Fruit fly (Drosophila melanogaster) whole organism, embryonic: ENCODE data around the gene CG33060.
A peak's percentile ranks its signal among the peaks of the same experiment; 100 is the strongest.

Source experiments
- ATbp ChIP-seq: fragments of 200-800 bp; sonication (Bioruptor generic); optimal IDR thresholded peaks from 2 replicates; lab custom pipeline; 2017; ENCODE audit warnings: missing biosample characterization, mild to moderate bottlenecking, missing genetic modification characterization, missing genetic modification reagents
- CG10321 ChIP-seq: fragments of 200-800 bp; sonication (Bioruptor generic); IDR thresholded peaks from 2 replicates; pipeline ENCODE4 v1.3.6; 2022; ENCODE audit warnings: missing biosample characterization, missing genetic modification characterization
- CG10654 ChIP-seq: fragments of 200-800 bp; sonication (Bioruptor generic); optimal IDR thresholded peaks from 2 replicates; lab custom pipeline; 2016; ENCODE audit warnings: missing biosample characterization, missing genetic modification characterization
- CG11696 ChIP-seq: fragments of 200-800 bp; sonication (Bioruptor generic); IDR thresholded peaks from 2 replicates; pipeline ENCODE4 v1.3.6; 2022; ENCODE audit warnings: missing biosample characterization, missing genetic modification characterization
- CG11723 ChIP-seq: fragments of 200-800 bp; sonication (Bioruptor generic); optimal IDR thresholded peaks from 2 replicates; lab custom pipeline; 2017; ENCODE audit warnings: missing biosample characterization, mild to moderate bottlenecking, missing genetic modification characterization
- CG12104 ChIP-seq: fragments of 200-800 bp; sonication (Bioruptor generic); optimal IDR thresholded peaks from 3 replicates; lab custom pipeline; 2016; ENCODE audit warnings: missing biosample characterization, missing genetic modification characterization
- CG12219 ChIP-seq: fragments of 200-800 bp; sonication (Bioruptor generic); optimal IDR thresholded peaks from 3 replicates; lab custom pipeline; 2018; ENCODE audit warnings: missing biosample characterization, mild to moderate bottlenecking, missing genetic modification characterization
- CG12744 ChIP-seq: fragments of 200-800 bp; sonication (Bioruptor generic); optimal IDR thresholded peaks from 2 replicates; lab custom pipeline; 2016; ENCODE audit warnings: missing biosample characterization, missing genetic modification characterization
- CG13775 ChIP-seq: fragments of 200-800 bp; sonication (Bioruptor generic); optimal IDR thresholded peaks from 3 replicates; lab custom pipeline; 2017; ENCODE audit warnings: missing biosample characterization, mild to moderate bottlenecking, missing genetic modification characterization
- CG17385 ChIP-seq: fragments of 200-800 bp; sonication (Bioruptor generic); optimal IDR thresholded peaks from 3 replicates; lab custom pipeline; 2018; ENCODE audit warnings: missing biosample characterization, mild to moderate bottlenecking, missing genetic modification characterization
- CG33557 ChIP-seq: fragments of 200-800 bp; sonication (Bioruptor generic); optimal IDR thresholded peaks from 2 replicates; lab custom pipeline; 2019; ENCODE audit warnings: missing biosample characterization, mild to moderate bottlenecking, missing genetic modification characterization, moderate library complexity
- CG34422 ChIP-seq: fragments of 200-800 bp; sonication (Bioruptor generic); IDR thresholded peaks from 3 replicates; pipeline ENCODE4 v1.3.6; 2022; ENCODE audit warnings: missing biosample characterization, missing genetic modification characterization
- CG3838 ChIP-seq: fragments of 200-800 bp; sonication (Bioruptor generic); optimal IDR thresholded peaks from 3 replicates; lab custom pipeline; 2016; ENCODE audit warnings: missing biosample characterization, missing genetic modification characterization
- CG4424 ChIP-seq: fragments of 200-800 bp; sonication (Bioruptor generic); optimal IDR thresholded peaks from 3 replicates; lab custom pipeline; 2016; ENCODE audit warnings: missing biosample characterization, missing genetic modification characterization
- CG4730 ChIP-seq: fragments of 200-800 bp; sonication (Bioruptor generic); IDR thresholded peaks from 2 replicates; pipeline ENCODE4 v1.3.6; 2022; ENCODE audit warnings: missing biosample characterization, missing genetic modification characterization
- Chrac-16 ChIP-seq: fragments of 200-800 bp; sonication (Bioruptor generic); optimal IDR thresholded peaks from 3 replicates; lab custom pipeline; 2016; ENCODE audit warnings: missing biosample characterization, missing genetic modification characterization
- CoRest ChIP-seq: fragments of 200-800 bp; sonication (Bioruptor generic); optimal IDR thresholded peaks from 3 replicates; lab custom pipeline; 2018; ENCODE audit warnings: missing biosample characterization, mild to moderate bottlenecking, missing genetic modification characterization, moderate library complexity
- E2f2 ChIP-seq: fragments of 200-800 bp; sonication (Bioruptor generic); IDR thresholded peaks from 2 replicates; pipeline ENCODE4 v1.3.6; 2022; ENCODE audit warnings: missing biosample characterization, missing genetic modification characterization
- Fer2 ChIP-seq: fragments of 200-800 bp; sonication (Bioruptor generic); optimal IDR thresholded peaks from 2 replicates; lab custom pipeline; 2018; ENCODE audit warnings: missing biosample characterization, mild to moderate bottlenecking, missing genetic modification characterization, moderate library complexity
- Fer3 ChIP-seq: fragments of 200-800 bp; sonication (Bioruptor generic); optimal IDR thresholded peaks from 2 replicates; lab custom pipeline; 2018; ENCODE audit warnings: missing biosample characterization, mild to moderate bottlenecking, missing genetic modification characterization, moderate library complexity
- H15 ChIP-seq: fragments of 200-800 bp; sonication (Bioruptor generic); IDR thresholded peaks from 3 replicates; pipeline ENCODE4 v1.3.6; 2022; ENCODE audit warnings: missing biosample characterization, missing genetic modification characterization
- HLH3B ChIP-seq: fragments of 200-800 bp; sonication (Bioruptor generic); IDR thresholded peaks from 2 replicates; pipeline ENCODE4 v1.3.6; 2022; ENCODE audit warnings: missing biosample characterization, missing genetic modification characterization
- HmgZ ChIP-seq: fragments of 200-800 bp; sonication (Bioruptor generic); optimal IDR thresholded peaks from 2 replicates; lab custom pipeline; 2018; ENCODE audit warnings: missing biosample characterization, mild to moderate bottlenecking, missing genetic modification characterization
- Hr51 ChIP-seq, 2 experiments: fragments of 200-800 bp; sonication (Bioruptor generic); optimal IDR thresholded peaks; 2 replicates in 1 of 2; 3 replicates in 1 of 2; lab custom pipeline; 2016 to 2018; ENCODE audit warnings: missing biosample characterization in 2 of 2, missing genetic modification characterization in 2 of 2, mild to moderate bottlenecking in 1 of 2, moderate library complexity in 1 of 2
- Med ChIP-seq: fragments of 200-800 bp; sonication (Bioruptor generic); peaks from one replicate; lab custom pipeline; 2016; ENCODE audit warnings: missing biosample characterization, missing genetic modification characterization, mild to moderate bottlenecking, inconsistent platforms, moderate library complexity
- Nf-YA ChIP-seq: fragments of 200-800 bp; sonication (Bioruptor generic); IDR thresholded peaks from 2 replicates; pipeline ENCODE4 v1.3.6; 2022; ENCODE audit warnings: missing biosample characterization, missing genetic modification characterization
- Oli ChIP-seq: fragments of 200-800 bp; sonication (Bioruptor generic); optimal IDR thresholded peaks from 2 replicates; lab custom pipeline; 2018; ENCODE audit warnings: missing biosample characterization, mild to moderate bottlenecking, missing genetic modification characterization, moderate library complexity
- Ptx1 ChIP-seq: fragments of 200-800 bp; sonication (Bioruptor generic); IDR thresholded peaks from 2 replicates; pipeline ENCODE4 v1.3.6; 2022; ENCODE audit warnings: missing biosample characterization, missing genetic modification characterization
- Trl ChIP-seq, 3 experiments: fragments of >200 bp in 2 of 3; fragments of 200-800 bp in 1 of 3; sonication (Bioruptor generic) in 1 of 3; optimal IDR thresholded peaks; 2 replicates in 1 of 3; 3 replicates in 2 of 3; lab custom pipeline; 2016 to 2017; ENCODE audit warnings: missing biosample characterization in 1 of 3, missing genetic modification characterization in 1 of 3
- az2 ChIP-seq: fragments of 200-800 bp; sonication (Bioruptor generic); optimal IDR thresholded peaks from 3 replicates; lab custom pipeline; 2016; ENCODE audit warnings: missing biosample characterization, missing genetic modification characterization
- chinmo ChIP-seq: fragments of 200-800 bp; sonication (Bioruptor generic); IDR thresholded peaks from 4 replicates; pipeline ENCODE4 v1.3.6; 2022; ENCODE audit warnings: missing biosample characterization, missing genetic modification characterization; ENCODE audit not compliant: partially characterized antibody
- dmrt99B ChIP-seq: fragments of 200-800 bp; sonication (Bioruptor generic); optimal IDR thresholded peaks from 2 replicates; lab custom pipeline; 2018; ENCODE audit warnings: missing biosample characterization, mild to moderate bottlenecking, missing genetic modification characterization, moderate library complexity
- dpn ChIP-seq, 2 experiments: fragments of 200-800 bp; sonication (Bioruptor generic); optimal IDR thresholded peaks; 3 replicates each; lab custom pipeline; 2016; ENCODE audit warnings: missing biosample characterization in 2 of 2, missing genetic modification characterization in 2 of 2
- fd3F ChIP-seq: fragments of 200-800 bp; sonication (Bioruptor generic); optimal IDR thresholded peaks from 2 replicates; lab custom pipeline; 2018; ENCODE audit warnings: missing biosample characterization, mild to moderate bottlenecking, missing genetic modification characterization, moderate library complexity
- hkb ChIP-seq, 2 experiments: fragments of 200-800 bp in 1 of 2; fragments of >200 bp in 1 of 2; sonication (Bioruptor generic) in 1 of 2; IDR thresholded peaks in 1 of 2; optimal IDR thresholded peaks in 1 of 2; 2 replicates each; pipeline versions ENCODE4 v1.3.6 to Lab custom; 2017 to 2022; ENCODE audit warnings: missing biosample characterization in 1 of 2, missing genetic modification characterization in 1 of 2
- nmo ChIP-seq: fragments of 200-800 bp; sonication (Bioruptor generic); optimal IDR thresholded peaks from 2 replicates; lab custom pipeline; 2018; ENCODE audit warnings: missing biosample characterization, mild to moderate bottlenecking, missing genetic modification characterization, moderate library complexity
- onecut ChIP-seq: fragments of 200-800 bp; sonication (Bioruptor generic); IDR thresholded peaks from 2 replicates; pipeline ENCODE4 v1.3.6; 2022; ENCODE audit warnings: missing biosample characterization, missing genetic modification characterization
- otp ChIP-seq: fragments of 200-800 bp; sonication (Bioruptor generic); IDR thresholded peaks from 3 replicates; pipeline ENCODE4, ENCODE4 v1.3.6; 2022; ENCODE audit warnings: missing biosample characterization, missing genetic modification characterization
- pan ChIP-seq, 4 experiments: fragments of >200 bp in 3 of 4; fragments of 200-800 bp in 1 of 4; sonication (Bioruptor generic) in 1 of 4; optimal IDR thresholded peaks in 3 of 4; IDR thresholded peaks in 1 of 4; 2 replicates each; pipeline versions ENCODE4 v1.3.6 to Lab custom; 2017 to 2022; ENCODE audit warnings: missing biosample characterization in 2 of 4, missing genetic modification characterization in 2 of 4, mixed read lengths in 1 of 4
- ranshi ChIP-seq: fragments of 200-800 bp; sonication (Bioruptor generic); IDR thresholded peaks from 2 replicates; pipeline ENCODE4 v1.3.6; 2022; ENCODE audit warnings: missing biosample characterization, missing genetic modification characterization
- salm ChIP-seq: fragments of 200-800 bp; sonication (Bioruptor generic); optimal IDR thresholded peaks from 2 replicates; lab custom pipeline; 2018; ENCODE audit warnings: missing biosample characterization, mild to moderate bottlenecking, missing genetic modification characterization
- seq ChIP-seq: fragments of 200-800 bp; sonication (Bioruptor generic); IDR thresholded peaks from 2 replicates; pipeline ENCODE4 v1.3.6; 2022; ENCODE audit warnings: missing biosample characterization, missing genetic modification characterization
- stc ChIP-seq: fragments of 200-800 bp; sonication (Bioruptor generic); IDR thresholded peaks from 2 replicates; pipeline ENCODE4 v1.3.6; 2022; ENCODE audit warnings: missing biosample characterization, missing genetic modification characterization
- tll ChIP-seq, 2 experiments: fragments of 200-800 bp in 1 of 2; fragments of >200 bp in 1 of 2; sonication (Bioruptor generic) in 1 of 2; optimal IDR thresholded peaks; 2 replicates each; lab custom pipeline; 2017 to 2019; ENCODE audit warnings: missing biosample characterization in 2 of 2, missing genetic modification characterization in 2 of 2, mild to moderate bottlenecking in 1 of 2, moderate library complexity in 1 of 2
- z ChIP-seq: fragments of 200-800 bp; sonication (Bioruptor generic); IDR thresholded peaks from 3 replicates; pipeline ENCODE4 v1.3.6; 2022; ENCODE audit warnings: missing biosample characterization, missing genetic modification characterization

The CG33060 gene

DNA sequence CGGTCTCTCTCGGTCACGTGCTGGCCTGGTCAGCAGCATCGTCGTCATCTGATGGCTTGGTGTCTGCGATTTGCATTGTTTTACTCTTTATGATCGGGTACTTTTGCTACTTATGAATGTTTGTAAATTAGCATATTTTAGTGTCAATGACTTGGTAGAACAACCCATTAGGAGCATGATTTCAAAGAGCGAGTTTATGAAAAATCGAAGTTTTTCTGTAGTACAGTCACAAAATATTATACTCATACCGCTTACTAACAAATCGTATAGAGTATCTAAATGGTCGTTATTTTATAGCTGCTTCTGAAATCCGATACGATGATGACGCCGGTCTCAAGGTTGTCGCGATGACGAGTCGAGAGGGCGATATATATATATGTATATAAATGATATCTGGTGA lies 44.6 kb upstream of the CG33060 start (continued):
- TF ChIP-seq chinmo (GFP tag; lab: Robert Waterston, UW) (0 out of 4 replicates have a peak, but pooled peaks have one; percentile 47), dmrt99B (peak; percentile 67), CoRest (tag; lab: Kevin White, UChicago) (peak; percentile 16), CG12219 (GFP tag; lab: Kevin White, UChicago) (peak; percentile 14), Ptx1 (peak; percentile 60; the same call in 1 of the 2 replicates), z (GFP tag; lab: Robert Waterston, UW) (no peak), Fer2 (no peak), pan (optimal IDR thresholded peaks at IDR 0.05; lab: Kevin White, UChicago) (no peak), pan (GFP tag; optimal IDR thresholded peaks at IDR 0.05 in 1 of 2, IDR thresholded peaks at IDR 0.05 in 1 of 2) (peak in 1 of 2 experiments; percentile 56), HLH3B (GFP tag; lab: Robert Waterston, UW) (peak; percentile 34; the same call in 1 of the 2 replicates)

DNA sequence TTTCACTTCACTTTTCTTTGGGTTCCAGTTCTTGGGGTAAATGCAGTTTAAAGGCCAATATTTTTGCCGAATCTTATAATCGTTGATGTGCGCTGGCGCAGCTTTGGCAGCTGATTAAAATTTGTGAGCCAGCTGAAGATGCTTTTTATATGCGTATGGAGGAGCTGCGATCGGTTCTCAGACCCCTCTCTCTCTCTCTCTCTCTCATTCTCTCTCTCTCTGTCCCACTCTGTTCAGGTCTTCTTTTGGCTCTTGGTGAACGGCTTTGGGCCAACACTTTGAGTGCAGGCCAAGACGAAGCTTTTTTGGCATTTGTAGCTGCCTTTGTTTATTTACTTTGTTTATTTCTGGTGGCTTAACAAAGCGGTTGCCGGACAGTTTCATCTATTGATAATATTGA lies 42.5 kb upstream of the CG33060 start, which contains the start of gene CG13046:
Gene CG13046, minus strand, starts transcription at position 101 of the 400 bp plus-strand sequence.
- TF ChIP-seq tll (GFP tag; optimal IDR thresholded peaks at IDR 0.05; lab: Kevin White, UChicago) (no peak), CG12104 (GFP tag; lab: Kevin White, UChicago) (no peak), chinmo (GFP tag; lab: Robert Waterston, UW) (0 out of 4 replicates have a peak, but pooled peaks have one; percentile 18), Trl (optimal IDR thresholded peaks at IDR 0.05; lab: Kevin White, UChicago) (peak; percentile 8 to 42), Trl (GFP tag; optimal IDR thresholded peaks at IDR 0.05; lab: Kevin White, UChicago) (no peak), salm (no peak)

DNA sequence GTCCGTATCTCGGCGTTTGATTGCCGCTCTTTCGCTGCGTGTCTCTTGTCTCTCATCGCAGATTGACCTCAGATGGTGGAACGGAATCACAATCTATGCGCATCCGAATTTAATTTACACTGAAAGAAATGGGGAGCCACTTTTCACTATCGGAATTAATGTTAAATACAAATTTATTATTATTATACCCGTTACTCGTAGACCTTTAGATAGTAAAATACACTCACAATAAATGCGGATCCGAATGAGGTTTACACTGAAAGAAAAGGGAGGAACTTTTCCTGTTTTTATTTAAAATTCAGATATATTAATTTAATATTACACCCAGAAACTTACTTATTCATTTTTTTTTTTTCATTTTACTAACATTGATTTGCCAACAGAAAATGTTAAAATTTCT lies 41.8 kb upstream of the CG33060 start:
- TF ChIP-seq az2 (GFP tag; lab: Kevin White, UChicago) (peak; percentile 31), H15 (GFP tag; lab: Robert Waterston, UW) (peak; percentile 53; the same call in 1 of the 3 replicates), CG11696 (GFP tag; lab: Robert Waterston, UW) (peak; percentile 44; the same call in 1 of the 2 replicates), seq (GFP tag; lab: Robert Waterston, UW) (peak; percentile 73), CG17385 (GFP tag; lab: Kevin White, UChicago) (peak; percentile 13), CG3838 (GFP tag; lab: Kevin White, UChicago) (no peak), CG11723 (GFP tag; lab: Kevin White, UChicago) (no peak), onecut (0 out of 2 replicates have a peak, but pooled peaks have one; percentile 7), E2f2 (GFP tag; lab: Robert Waterston, UW) (peak; percentile 22; the same call in 1 of the 2 replicates), Med (no peak), CG10321 (GFP tag; lab: Robert Waterston, UW) (0 out of 2 replicates have a peak, but pooled peaks have one; percentile 9), CG33557 (no peak), CG10654 (GFP tag; lab: Kevin White, UChicago) (peak; percentile 2), CG12744 (GFP tag; lab: Kevin White, UChicago) (no peak), CG34422 (GFP tag; lab: Robert Waterston, UW) (peak; percentile 50; the same call in 1 of the 3 replicates), hkb (optimal IDR thresholded peaks at IDR 0.05; lab: Kevin White, UChicago) (no peak), hkb (GFP tag; IDR thresholded peaks at IDR 0.05; lab: Robert Waterston, UW) (peak; percentile 66), CG13775 (GFP tag; lab: Kevin White, UChicago) (peak; percentile 11), Chrac-16 (peak; percentile 9), stc (GFP tag; lab: Robert Waterston, UW) (0 out of 2 replicates have a peak, but pooled peaks have one; percentile 26), CG4424 (GFP tag; lab: Kevin White, UChicago) (peak; percentile 38), HmgZ (no peak), Nf-YA (GFP tag; lab: Robert Waterston, UW) (0 out of 2 replicates have a peak, but pooled peaks have one; percentile 20), nmo (GFP tag; lab: Kevin White, UChicago) (peak; percentile 2), otp (no peak), dpn (GFP tag; optimal IDR thresholded peaks at IDR 0.05; lab: Kevin White, UChicago) (peak in 1 of 2 experiments; percentile 38), Fer3 (no peak), CG4730 (GFP tag; lab: Robert Waterston, UW) (peak; percentile 50; the same call in 1 of the 2 replicates), fd3F (GFP tag; lab: Kevin White, UChicago) (peak; percentile 36), Hr51 (GFP tag; optimal IDR thresholded peaks at IDR 0.05; lab: Kevin White, UChicago) (peak in 1 of 2 experiments; percentile 69), ATbp (GFP tag; lab: Kevin White, UChicago) (no peak), Oli (tag; lab: Kevin White, UChicago) (peak; percentile 61), ranshi (GFP tag; lab: Robert Waterston, UW) (0 out of 2 replicates have a peak, but pooled peaks have one; percentile 28)
